Worm (Caenorhabditis elegans) whole organism, L2 larva: ENCODE results near the gene W05E10.2.

Experiments used
- C34F6.9 ChIP-seq: fragments of 150-350 bp; optimal IDR thresholded peaks from 2 replicates; lab custom pipeline; 2014; ENCODE audit warnings: missing biosample characterization, missing genetic modification characterization
- F13H6.1 ChIP-seq: sonication (generic microtip); optimal IDR thresholded peaks from 2 replicates; lab custom pipeline; 2016; ENCODE audit warnings: missing genetic modification characterization, missing compliant biosample characterization
- R02D3.7 ChIP-seq: fragments of 150-350 bp; optimal IDR thresholded peaks from 2 replicates; lab custom pipeline; 2014; ENCODE audit warnings: missing biosample characterization, missing genetic modification characterization
- Y55F3AM.14 ChIP-seq: fragments of 200-800 bp; sonication (Bioruptor generic); optimal IDR thresholded peaks from 2 replicates; lab custom pipeline; 2018; ENCODE audit warnings: mild to moderate bottlenecking, missing genetic modification characterization, missing compliant biosample characterization
- ZK546.5 ChIP-seq: sonication (generic microtip); optimal IDR thresholded peaks from 2 replicates; lab custom pipeline; 2017; ENCODE audit warnings: missing biosample characterization, missing genetic modification characterization
- alr-1 ChIP-seq: fragments of 150-350 bp; optimal IDR thresholded peaks from 2 replicates; lab custom pipeline; 2014; ENCODE audit warnings: missing biosample characterization, missing genetic modification characterization
- ama-1 ChIP-seq: fragments of 150-350 bp; optimal IDR thresholded peaks from 2 replicates; lab custom pipeline; 2018; ENCODE audit warnings: inconsistent platforms
- blmp-1 ChIP-seq: sonication (generic microtip); optimal IDR thresholded peaks from 2 replicates; lab custom pipeline; 2017; ENCODE audit warnings: missing genetic modification characterization, mild to moderate bottlenecking, missing compliant biosample characterization, antibody characterized with exemption, moderate library complexity; ENCODE audit not compliant: insufficient read depth
- ceh-16 ChIP-seq: fragments of 150-350 bp; optimal IDR thresholded peaks from 2 replicates; lab custom pipeline; 2014; ENCODE audit warnings: missing biosample characterization, missing genetic modification characterization
- ceh-82 ChIP-seq: fragments of 150-350 bp; optimal IDR thresholded peaks from 2 replicates; lab custom pipeline; 2014; ENCODE audit warnings: missing biosample characterization, missing genetic modification characterization
- crh-2 ChIP-seq: sonication (generic microtip); optimal IDR thresholded peaks from 2 replicates; lab custom pipeline; 2017; ENCODE audit warnings: missing biosample characterization, missing genetic modification characterization
- dmd-4 ChIP-seq: sonication (generic microtip); optimal IDR thresholded peaks from 2 replicates; lab custom pipeline; 2017; ENCODE audit warnings: missing biosample characterization, missing genetic modification characterization
- egl-27 ChIP-seq: sonication (generic microtip); optimal IDR thresholded peaks from 3 replicates; lab custom pipeline; 2017; ENCODE audit warnings: missing biosample characterization, missing genetic modification reagents, missing genetic modification characterization
- elt-1 ChIP-seq: fragments of 150-350 bp; optimal IDR thresholded peaks from 2 replicates; lab custom pipeline; 2014; ENCODE audit warnings: missing biosample characterization, missing genetic modification characterization
- elt-3 ChIP-seq: sonication (generic microtip); optimal IDR thresholded peaks from 2 replicates; lab custom pipeline; 2017; ENCODE audit warnings: missing biosample characterization, missing genetic modification characterization
- fos-1 ChIP-seq: fragments of 150-350 bp; optimal IDR thresholded peaks from 2 replicates; lab custom pipeline; 2014; ENCODE audit warnings: missing biosample characterization, missing genetic modification characterization
- gmeb-1 ChIP-seq: fragments of 150-350 bp; optimal IDR thresholded peaks from 2 replicates; lab custom pipeline; 2014; ENCODE audit warnings: missing biosample characterization, missing genetic modification characterization
- lin-11 ChIP-seq: fragments of 150-350 bp; sonication (generic microtip); optimal IDR thresholded peaks from 2 replicates; lab custom pipeline; 2014; ENCODE audit warnings: missing biosample characterization, missing genetic modification characterization, inconsistent platforms, mixed read lengths
- lsy-2 ChIP-seq, 2 experiments: fragments of 150-350 bp in 1 of 2; sonication (generic microtip) in 1 of 2; optimal IDR thresholded peaks; 2 replicates each; lab custom pipeline; 2014 to 2017; ENCODE audit warnings: missing biosample characterization in 2 of 2, missing genetic modification characterization in 2 of 2
- mab-5 ChIP-seq: fragments of 150-350 bp; optimal IDR thresholded peaks from 2 replicates; lab custom pipeline; 2014; ENCODE audit warnings: missing biosample characterization, missing genetic modification characterization
- mbf-1 ChIP-seq: sonication (generic microtip); optimal IDR thresholded peaks from 2 replicates; lab custom pipeline; 2017; ENCODE audit warnings: missing biosample characterization, missing genetic modification characterization
- mdl-1 ChIP-seq, 2 experiments: fragments of 150-350 bp in 1 of 2; sonication (generic microtip) in 1 of 2; optimal IDR thresholded peaks; 2 replicates each; lab custom pipeline; 2017; ENCODE audit warnings: missing biosample characterization in 2 of 2, missing genetic modification characterization in 2 of 2
- nhr-12 ChIP-seq: fragments of 150-350 bp; optimal IDR thresholded peaks from 2 replicates; lab custom pipeline; 2014; ENCODE audit warnings: missing biosample characterization, missing genetic modification characterization
- nhr-21 ChIP-seq: fragments of 150-350 bp; optimal IDR thresholded peaks from 2 replicates; lab custom pipeline; 2014; ENCODE audit warnings: missing biosample characterization, missing genetic modification characterization
- nhr-237 ChIP-seq: fragments of 150-350 bp; optimal IDR thresholded peaks from 2 replicates; lab custom pipeline; 2014; ENCODE audit warnings: missing biosample characterization, missing genetic modification characterization
- nhr-25 ChIP-seq: fragments of 150-350 bp; sonication (generic microtip); optimal IDR thresholded peaks from 3 replicates; lab custom pipeline; 2014; ENCODE audit warnings: missing biosample characterization, missing genetic modification characterization
- nhr-6 ChIP-seq: fragments of 150-350 bp; optimal IDR thresholded peaks from 2 replicates; lab custom pipeline; 2014; ENCODE audit warnings: missing biosample characterization, missing genetic modification characterization
- peb-1 ChIP-seq: fragments of 150-350 bp; optimal IDR thresholded peaks from 2 replicates; lab custom pipeline; 2014; ENCODE audit warnings: missing biosample characterization, missing genetic modification characterization
- sma-3 ChIP-seq: sonication (generic microtip); optimal IDR thresholded peaks from 2 replicates; lab custom pipeline; 2016; ENCODE audit warnings: missing genetic modification reagents, missing genetic modification characterization, missing compliant biosample characterization
- sma-9 ChIP-seq, 2 experiments: fragments of 150-350 bp in 1 of 2; sonication (generic microtip) in 1 of 2; optimal IDR thresholded peaks; 2 replicates each; lab custom pipeline; 2014 to 2016; ENCODE audit warnings: missing genetic modification characterization in 2 of 2, mild to moderate bottlenecking in 1 of 2, missing biosample characterization in 1 of 2, missing compliant biosample characterization in 1 of 2, missing genetic modification reagents in 1 of 2, moderate library complexity in 1 of 2
- unc-62 ChIP-seq: fragments of 150-350 bp; optimal IDR thresholded peaks from 2 replicates; lab custom pipeline; 2014; ENCODE audit warnings: missing biosample characterization, missing genetic modification reagents, missing genetic modification characterization
- zag-1 ChIP-seq: fragments of 150-350 bp; optimal IDR thresholded peaks from 2 replicates; lab custom pipeline; 2014; ENCODE audit warnings: missing biosample characterization, missing genetic modification characterization
- ztf-11 ChIP-seq: sonication (generic microtip); optimal IDR thresholded peaks from 2 replicates; lab custom pipeline; 2017; ENCODE audit warnings: missing biosample characterization, missing genetic modification characterization
- ztf-4 ChIP-seq: fragments of 150-350 bp; optimal IDR thresholded peaks from 2 replicates; lab custom pipeline; 2014; ENCODE audit warnings: missing biosample characterization, missing genetic modification characterization

Gene W05E10.2

DNA sequence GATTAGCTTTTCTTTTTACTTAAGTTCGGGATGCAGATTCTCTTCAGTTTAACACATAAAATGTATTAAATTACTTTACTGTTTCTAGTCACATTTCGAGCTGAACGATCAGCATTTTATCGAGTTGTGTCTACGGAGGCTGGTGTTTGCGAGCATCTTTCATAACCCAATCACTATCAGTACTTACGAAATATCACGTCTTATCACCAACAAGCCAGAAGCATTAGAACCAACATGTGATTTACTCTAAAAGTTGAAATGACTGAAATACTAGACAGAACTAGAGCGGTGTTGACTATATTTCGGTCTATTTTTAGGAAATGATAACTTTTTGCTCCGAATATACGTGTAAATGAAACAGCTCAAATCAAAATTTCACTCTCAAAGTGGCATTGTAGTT, 38.5 kb upstream of the W05E10.2 start (continued):
- TF ChIP-seq egl-27 (tag; lab: Kevin White, UChicago) = no peak
- TF ChIP-seq fos-1 (tag; lab: Kevin White, UChicago) = peak; percentile 51
- TF ChIP-seq lsy-2 (tag; optimal IDR thresholded peaks at IDR 0.05; lab: Kevin White, UChicago) = no peak
- no peak for TF ChIP-seq ceh-16 (tag; lab: Kevin White, UChicago)
- TF ChIP-seq, all 48 proteins: peak for 5

DNA sequence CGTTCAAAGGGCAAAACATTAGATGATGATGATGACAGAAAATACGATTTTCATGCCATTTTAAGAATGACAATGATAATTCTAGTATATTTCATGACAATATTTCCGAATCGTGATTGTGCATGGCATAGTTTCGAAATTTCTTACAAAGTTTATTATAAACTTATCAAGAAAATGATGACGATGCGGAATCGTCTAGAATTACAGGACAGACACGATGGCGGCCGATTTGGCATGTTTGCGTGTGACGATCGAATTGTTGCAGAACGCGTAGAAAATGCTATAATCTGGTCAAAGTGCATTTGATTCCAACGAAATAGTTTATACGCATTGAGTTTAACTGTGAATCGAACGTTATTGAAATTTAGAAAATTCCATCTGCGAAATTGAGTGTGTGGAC, 37.7 kb upstream of the W05E10.2 start:
- peak; percentile 89 for TF ChIP-seq sma-9 (GFP tag; optimal IDR thresholded peaks at IDR 0.05; lab: Kevin White, UChicago)
- no peak for TF ChIP-seq sma-9 (tag; optimal IDR thresholded peaks at IDR 0.05; lab: Kevin White, UChicago)
- TF ChIP-seq sma-3 (GFP tag; lab: Kevin White, UChicago) = peak; percentile 55
- TF ChIP-seq crh-2 (tag; lab: Kevin White, UChicago) = peak; percentile 43
- no peak for TF ChIP-seq mbf-1 (tag; lab: Kevin White, UChicago)

- TF ChIP-seq crh-2 (tag; lab: Kevin White, UChicago) (peak; percentile 48), mbf-1 (tag; lab: Kevin White, UChicago) (no peak), sma-9 (GFP tag; optimal IDR thresholded peaks at IDR 0.05; lab: Kevin White, UChicago) (peak; percentile 82), sma-9 (tag; optimal IDR thresholded peaks at IDR 0.05; lab: Kevin White, UChicago) (no peak), sma-3 (GFP tag; lab: Kevin White, UChicago) (peak; percentile 27), fos-1 (tag; lab: Kevin White, UChicago) (peak; percentile 79), peb-1 (tag; lab: Kevin White, UChicago) (no peak), C34F6.9 (tag; lab: Kevin White, UChicago) (no peak), gmeb-1 (peak; percentile 6), F13H6.1 (tag; lab: Kevin White, UChicago) (peak; percentile 50)
- TF ChIP-seq, all 48 proteins: peak for 6
Measured at ce11 chrV:11650720-11651119, 36.3 kb upstream of the W05E10.2 start, which contains the start of gene zip-10. TSS of gene zip-10 (minus strand) at chrV:11650762.

DNA sequence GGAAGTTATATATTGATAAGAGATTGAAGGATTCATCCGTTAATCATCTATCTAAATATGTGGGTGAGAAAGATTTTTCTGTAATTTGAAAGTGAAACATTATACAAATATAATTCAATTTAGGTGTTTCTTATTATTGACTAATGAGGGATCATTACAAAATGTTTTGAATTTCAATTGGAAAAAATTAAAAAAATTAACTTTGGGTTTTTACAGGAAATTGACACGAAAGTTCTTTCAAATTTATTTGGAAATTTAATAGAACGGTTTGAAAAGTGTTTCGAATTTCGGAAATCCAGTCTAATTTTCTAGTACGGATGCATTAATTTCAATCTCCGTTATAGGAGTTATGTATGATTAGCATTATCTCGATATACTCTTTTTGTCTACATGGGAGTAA, 33.9 kb upstream of the W05E10.2 start:
- TF ChIP-seq sma-3 (GFP tag; lab: Kevin White, UChicago) (no peak), ztf-4 (no peak), R02D3.7 (tag; lab: Kevin White, UChicago) (no peak), elt-3 (tag; lab: Kevin White, UChicago) (no peak), nhr-25 (tag; lab: Kevin White, UChicago) (no peak), nhr-21 (tag; lab: Kevin White, UChicago) (no peak), C34F6.9 (tag; lab: Kevin White, UChicago) (no peak), nhr-6 (tag; lab: Kevin White, UChicago) (no peak), crh-2 (tag; lab: Kevin White, UChicago) (no peak), ama-1 (lab: Kevin White, UChicago) (no peak)
- TF ChIP-seq, all 48 proteins: peak for 0

- TF ChIP-seq nhr-21 (tag; lab: Kevin White, UChicago) (no peak), elt-1 (tag; lab: Kevin White, UChicago) (no peak), dmd-4 (no peak), alr-1 (tag; lab: Kevin White, UChicago) (no peak), nhr-12 (tag; lab: Kevin White, UChicago) (no peak), zag-1 (tag; lab: Kevin White, UChicago) (no peak), ztf-11 (no peak), mab-5 (no peak), unc-62 (GFP tag; lab: Kevin White, UChicago) (no peak), lsy-2 (tag; optimal IDR thresholded peaks at IDR 0.05; lab: Kevin White, UChicago) (no peak), Y55F3AM.14 (GFP tag; lab: Kevin White, UChicago) (no peak), lin-11 (tag; lab: Kevin White, UChicago) (no peak), sma-9 (GFP tag; optimal IDR thresholded peaks at IDR 0.05; lab: Kevin White, UChicago) (no peak), sma-9 (tag; optimal IDR thresholded peaks at IDR 0.05; lab: Kevin White, UChicago) (no peak), ama-1 (lab: Kevin White, UChicago) (no peak), mdl-1 (tag; optimal IDR thresholded peaks at IDR 0.05; lab: Kevin White, UChicago) (no peak), nhr-237 (tag; lab: Kevin White, UChicago) (no peak), ZK546.5 (tag; lab: Kevin White, UChicago) (no peak), ceh-82 (tag; lab: Kevin White, UChicago) (no peak), blmp-1 (no peak)
Measured at ce11 chrV:11656469-11656868, 30.5 kb upstream of the W05E10.2 start.
